Worm (Caenorhabditis elegans): ENCODE data around the gene idpp-12.
A peak's percentile ranks its signal among the peaks of the same experiment; 100 is the strongest.

Gene idpp-12

ce11 chrIV:3336585-3336984, 32.8 kb downstream of the idpp-12 start, which contains the start of gene F42A6.6 (continued):
- TF ChIP-seq F57A8.1 (GFP tag; optimal IDR thresholded peaks at IDR 0.05) (no peak), B0019.2 (GFP tag; conservative IDR thresholded peaks at IDR 0.05) (no peak), rec-8 (tag; optimal IDR thresholded peaks at IDR 0.05) (peak; percentile 37 to 45), ceh-91 (GFP tag; IDR thresholded peaks at IDR 0.05) (peak; percentile 47; the same call in 1 of the 2 replicates), F57C9.4 (tag; optimal IDR thresholded peaks at IDR 0.05) (peak; percentile 66), F10E7.11 (tag; optimal IDR thresholded peaks at IDR 0.05) (peak; percentile 66), hlh-26 (GFP tag; conservative IDR thresholded peaks at IDR 0.05) (no peak), hlh-12 (tag; optimal IDR thresholded peaks at IDR 0.05) (no peak), ztf-25 (GFP tag; IDR thresholded peaks at IDR 0.05) (0 out of 2 replicates have a peak, but pooled peaks have one; percentile 53), rpc-1 (optimal IDR thresholded peaks at IDR 0.05) (no peak), rpc-1 (tag; optimal IDR thresholded peaks at IDR 0.05) (peak; percentile 10), bed-2 (GFP tag; IDR thresholded peaks at IDR 0.05) (no peak), lin-26 (GFP tag; IDR thresholded peaks at IDR 0.05) (peak; percentile 64), snpc-4 (GFP tag; optimal IDR thresholded peaks at IDR 0.05) (peak; percentile 29), snpc-4 (tag; optimal IDR thresholded peaks at IDR 0.05) (peak in 2 of 4 experiments; percentile 55 to 68), ZK185.1 (tag; optimal IDR thresholded peaks at IDR 0.05; ENCODE audit: poor library complexity, severe bottlenecking) (no peak), snpc-1.1 (tag; optimal IDR thresholded peaks at IDR 0.05; ENCODE audit: insufficient read depth) (no peak), lin-35 (GFP tag; optimal IDR thresholded peaks at IDR 0.05) (peak in 2 of 3 experiments; percentile 12 to 43), Y53F4B.3 (GFP tag; IDR thresholded peaks at IDR 0.05) (no peak), ceh-40 (GFP tag; IDR thresholded peaks at IDR 0.05) (no peak), B0035.1 (tag; optimal IDR thresholded peaks at IDR 0.05) (peak; percentile 57), nfyb-1 (GFP tag; IDR thresholded peaks at IDR 0.05) (peak; percentile 82), F22D6.2 (tag; optimal IDR thresholded peaks at IDR 0.05) (no peak), hmg-20 (GFP tag; IDR thresholded peaks at IDR 0.05) (0 out of 2 replicates have a peak, but pooled peaks have one; percentile 39), lag-1 (GFP tag; IDR thresholded peaks at IDR 0.05) (no peak), F49E8.2 (tag; optimal IDR thresholded peaks at IDR 0.05; ENCODE audit: insufficient read depth) (peak; percentile 96), hsf-1 (GFP tag; IDR thresholded peaks at IDR 0.05) (no peak; the same call in 1 of the 2 replicates), somi-1 (GFP tag; optimal IDR thresholded peaks at IDR 0.05) (peak; percentile 72), attf-5 (GFP tag; optimal IDR thresholded peaks at IDR 0.05) (peak; percentile 42), K11D2.4 (GFP tag; IDR thresholded peaks at IDR 0.05) (no peak; the same call in 1 of the 2 replicates), efl-1 (GFP tag; optimal IDR thresholded peaks at IDR 0.05) (no peak), sptf-2 (GFP tag; optimal IDR thresholded peaks at IDR 0.05) (no peak), unc-62 (GFP tag; optimal IDR thresholded peaks at IDR 0.05) (no peak), sdz-38 (tag; optimal IDR thresholded peaks at IDR 0.05) (no peak), akir-1 (GFP tag; optimal IDR thresholded peaks at IDR 0.05) (no peak), ztf-18 (tag; optimal IDR thresholded peaks at IDR 0.05) (peak; percentile 37), ceh-100 (GFP tag; IDR thresholded peaks at IDR 0.05) (peak; percentile 72), F52B5.7 (tag; optimal IDR thresholded peaks at IDR 0.05) (peak; percentile 93), attf-6 (GFP tag; IDR thresholded peaks at IDR 0.05) (peak; percentile 86), ceh-58 (GFP tag; IDR thresholded peaks at IDR 0.05) (peak; percentile 72; the same call in 1 of the 2 replicates), hrde-1 (tag; optimal IDR thresholded peaks at IDR 0.05; ENCODE audit: borderline replicate concordance) (peak; percentile 92), F37B4.10 (GFP tag; IDR thresholded peaks at IDR 0.05) (no peak), madf-6 (GFP tag; IDR thresholded peaks at IDR 0.05) (peak; percentile 82), T07F8.4 (tag; optimal IDR thresholded peaks at IDR 0.05) (no peak), F33H1.4 (GFP tag; IDR thresholded peaks at IDR 0.05) (peak; percentile 67), ztf-6 (GFP tag; IDR thresholded peaks at IDR 0.05) (peak; percentile 52; the same call in 1 of the 2 replicates), T26A5.8 (tag; optimal IDR thresholded peaks at IDR 0.05) (peak; percentile 94), K12H6.12 (tag; optimal IDR thresholded peaks at IDR 0.05) (peak; percentile 51), pha-4 (tag; optimal IDR thresholded peaks at IDR 0.05) (no peak)
